Fruit fly (Drosophila melanogaster) whole organism, embryonic: ENCODE data around the gene CSN6.

Source experiments
- CG10147 ChIP-seq: fragments of 200-800 bp; sonication (Bioruptor generic); optimal IDR thresholded peaks from 2 replicates; lab custom pipeline; 2019; ENCODE audit warnings: missing biosample characterization, mild to moderate bottlenecking, missing genetic modification characterization, moderate library complexity
- CG11247 ChIP-seq: fragments of 200-800 bp; sonication (Bioruptor generic); IDR thresholded peaks from 2 replicates; pipeline ENCODE4 v1.3.6; 2022; ENCODE audit warnings: missing biosample characterization, missing genetic modification characterization
- CG13296 ChIP-seq: fragments of 200-800 bp; sonication (Bioruptor generic); optimal IDR thresholded peaks from 3 replicates; lab custom pipeline; 2018; ENCODE audit warnings: missing biosample characterization, mild to moderate bottlenecking, missing genetic modification characterization
- CG13424 ChIP-seq: fragments of 200-800 bp; sonication (Bioruptor generic); optimal IDR thresholded peaks from 2 replicates; lab custom pipeline; 2019; ENCODE audit warnings: missing biosample characterization, mild to moderate bottlenecking, missing genetic modification characterization, moderate library complexity
- CG1529 ChIP-seq: fragments of 200-800 bp; sonication (Bioruptor generic); optimal IDR thresholded peaks from 3 replicates; lab custom pipeline; 2018; ENCODE audit warnings: missing biosample characterization, missing genetic modification characterization
- CG15514 ChIP-seq: fragments of 200-800 bp; sonication (Bioruptor generic); optimal IDR thresholded peaks from 3 replicates; lab custom pipeline; 2017; ENCODE audit warnings: missing biosample characterization, missing genetic modification characterization, mild to moderate bottlenecking, moderate library complexity, missing genetic modification reagents
- CG17385 ChIP-seq: fragments of 200-800 bp; sonication (Bioruptor generic); optimal IDR thresholded peaks from 3 replicates; lab custom pipeline; 2018; ENCODE audit warnings: missing biosample characterization, mild to moderate bottlenecking, missing genetic modification characterization
- CG17829 ChIP-seq: fragments of 200-800 bp; optimal IDR thresholded peaks from 2 replicates; lab custom pipeline; 2019; ENCODE audit warnings: missing biosample characterization, mild to moderate bottlenecking, missing genetic modification characterization, moderate library complexity
- CG18262 ChIP-seq: fragments of 200-800 bp; optimal IDR thresholded peaks from 3 replicates; lab custom pipeline; 2019; ENCODE audit warnings: missing biosample characterization, mild to moderate bottlenecking, missing genetic modification characterization, moderate library complexity
- CG18764 ChIP-seq: fragments of 200-800 bp; sonication (Bioruptor generic); optimal IDR thresholded peaks from 3 replicates; lab custom pipeline; 2016; ENCODE audit warnings: missing biosample characterization, missing genetic modification characterization
- CG32772 ChIP-seq: fragments of 200-800 bp; sonication (Bioruptor generic); IDR thresholded peaks from 2 replicates; pipeline ENCODE4 v1.3.6; 2022; ENCODE audit warnings: missing biosample characterization, missing genetic modification characterization
- CG33557 ChIP-seq: fragments of 200-800 bp; sonication (Bioruptor generic); optimal IDR thresholded peaks from 2 replicates; lab custom pipeline; 2019; ENCODE audit warnings: missing biosample characterization, mild to moderate bottlenecking, missing genetic modification characterization, moderate library complexity
- CG4282 ChIP-seq: fragments of 200-800 bp; sonication (Bioruptor generic); optimal IDR thresholded peaks from 2 replicates; lab custom pipeline; 2016; ENCODE audit warnings: missing biosample characterization, missing genetic modification characterization
- CG8765 ChIP-seq: fragments of 200-800 bp; sonication (Bioruptor generic); IDR thresholded peaks from 2 replicates; pipeline ENCODE4 v1.3.6; 2022; ENCODE audit warnings: missing biosample characterization, missing genetic modification characterization
- CG9817 ChIP-seq: fragments of 200-800 bp; sonication (Bioruptor generic); optimal IDR thresholded peaks from 2 replicates; lab custom pipeline; 2018; ENCODE audit warnings: missing biosample characterization, mild to moderate bottlenecking, missing genetic modification characterization, moderate library complexity
- Dbx ChIP-seq: fragments of 200-800 bp; sonication (Bioruptor generic); IDR thresholded peaks from 3 replicates; pipeline ENCODE4 v1.3.6; 2022; ENCODE audit warnings: missing biosample characterization, missing genetic modification characterization
- Dref ChIP-seq: fragments of 200-800 bp; sonication (Bioruptor generic); IDR thresholded peaks from 2 replicates; pipeline ENCODE4 v1.3.6; 2022; ENCODE audit warnings: missing biosample characterization, missing genetic modification characterization
- Eip74EF ChIP-seq, 2 experiments: fragments of 200-800 bp in 1 of 2; fragments of >200 bp in 1 of 2; sonication (Bioruptor generic) in 1 of 2; optimal IDR thresholded peaks; 2 replicates each; lab custom pipeline; 2017 to 2019; ENCODE audit warnings: missing biosample characterization in 2 of 2, missing genetic modification characterization in 2 of 2, mild to moderate bottlenecking in 1 of 2, moderate library complexity in 1 of 2
- Gsc ChIP-seq: fragments of 200-800 bp; sonication (Bioruptor generic); IDR thresholded peaks from 2 replicates; pipeline ENCODE4 v1.3.6; 2022; ENCODE audit warnings: missing biosample characterization, missing genetic modification characterization
- H15 ChIP-seq: fragments of 200-800 bp; sonication (Bioruptor generic); IDR thresholded peaks from 3 replicates; pipeline ENCODE4 v1.3.6; 2022; ENCODE audit warnings: missing biosample characterization, missing genetic modification characterization
- Hr78 ChIP-seq, 2 experiments: fragments of 200-800 bp in 1 of 2; fragments of >200 bp in 1 of 2; sonication (Bioruptor generic) in 1 of 2; optimal IDR thresholded peaks; 2 replicates each; lab custom pipeline; 2017 to 2019; ENCODE audit warnings: missing biosample characterization in 2 of 2, missing genetic modification characterization in 2 of 2, mild to moderate bottlenecking in 1 of 2, moderate library complexity in 1 of 2
- Oaz ChIP-seq: fragments of 200-800 bp; sonication (Bioruptor generic); IDR thresholded peaks from 2 replicates; pipeline ENCODE4 v1.3.6; 2022; ENCODE audit warnings: missing biosample characterization, missing genetic modification characterization
- Ravus ChIP-seq: fragments of 200-800 bp; sonication (Bioruptor generic); IDR thresholded peaks from 2 replicates; pipeline ENCODE4 v1.3.6; 2022; ENCODE audit warnings: missing biosample characterization, missing genetic modification characterization
- Sox102F ChIP-seq: fragments of 200-800 bp; sonication (Bioruptor generic); optimal IDR thresholded peaks from 2 replicates; lab custom pipeline; 2018; ENCODE audit warnings: missing biosample characterization, mild to moderate bottlenecking, missing genetic modification characterization, moderate library complexity
- Spps ChIP-seq: fragments of 200-800 bp; sonication (Bioruptor generic); optimal IDR thresholded peaks from 2 replicates; lab custom pipeline; 2018; ENCODE audit warnings: missing biosample characterization, mild to moderate bottlenecking, missing genetic modification characterization
- ap ChIP-seq: fragments of 200-800 bp; sonication (Bioruptor generic); IDR thresholded peaks from 2 replicates; pipeline ENCODE4 v1.3.6; 2022; ENCODE audit warnings: missing biosample characterization, missing genetic modification characterization
- bowl ChIP-seq: fragments of 200-800 bp; sonication (Bioruptor generic); IDR thresholded peaks from 2 replicates; pipeline ENCODE4 v1.3.6; 2022; ENCODE audit warnings: missing biosample characterization, missing genetic modification characterization
- chif ChIP-seq, 2 experiments: fragments of 200-800 bp; sonication (Bioruptor generic); optimal IDR thresholded peaks; 3 replicates each; lab custom pipeline; 2016; ENCODE audit warnings: missing biosample characterization in 2 of 2, missing genetic modification characterization in 2 of 2
- chn ChIP-seq: fragments of 200-800 bp; sonication (Bioruptor generic); optimal IDR thresholded peaks from 2 replicates; lab custom pipeline; 2016; ENCODE audit warnings: missing biosample characterization, missing genetic modification characterization
- eyg ChIP-seq: fragments of 200-800 bp; sonication (Bioruptor generic); optimal IDR thresholded peaks from 3 replicates; lab custom pipeline; 2016; ENCODE audit warnings: missing biosample characterization, missing genetic modification characterization
- fd3F ChIP-seq: fragments of 200-800 bp; sonication (Bioruptor generic); optimal IDR thresholded peaks from 2 replicates; lab custom pipeline; 2018; ENCODE audit warnings: missing biosample characterization, mild to moderate bottlenecking, missing genetic modification characterization, moderate library complexity
- gsb-n ChIP-seq: fragments of 200-800 bp; sonication (Bioruptor generic); optimal IDR thresholded peaks from 3 replicates; lab custom pipeline; 2018; ENCODE audit warnings: missing biosample characterization, mild to moderate bottlenecking, missing genetic modification characterization
- h ChIP-seq: fragments of >200 bp; optimal IDR thresholded peaks from 2 replicates; lab custom pipeline; 2017
- hb ChIP-seq: fragments of 200-800 bp; sonication (Bioruptor generic); IDR thresholded peaks from 3 replicates; pipeline ENCODE4 v1.3.6; 2022; ENCODE audit warnings: missing biosample characterization, missing genetic modification characterization; ENCODE audit not compliant: partially characterized antibody
- hkb ChIP-seq, 2 experiments: fragments of 200-800 bp in 1 of 2; fragments of >200 bp in 1 of 2; sonication (Bioruptor generic) in 1 of 2; IDR thresholded peaks in 1 of 2; optimal IDR thresholded peaks in 1 of 2; 2 replicates each; pipeline versions ENCODE4 v1.3.6 to Lab custom; 2017 to 2022; ENCODE audit warnings: missing biosample characterization in 1 of 2, missing genetic modification characterization in 1 of 2
- ken ChIP-seq: fragments of 200-800 bp; sonication (Bioruptor generic); IDR thresholded peaks from 3 replicates; pipeline ENCODE4 v1.3.6; 2022; ENCODE audit warnings: missing biosample characterization, missing genetic modification characterization
- knrl ChIP-seq: fragments of 200-800 bp; sonication (Bioruptor generic); IDR thresholded peaks from 3 replicates; pipeline ENCODE4 v1.3.6; 2022; ENCODE audit warnings: missing biosample characterization, missing genetic modification characterization; ENCODE audit not compliant: partially characterized antibody
- lbe ChIP-seq: fragments of 200-800 bp; sonication (Bioruptor generic); optimal IDR thresholded peaks from 2 replicates; lab custom pipeline; 2016; ENCODE audit warnings: missing biosample characterization, mild to moderate bottlenecking, missing genetic modification characterization
- nom ChIP-seq: fragments of 200-800 bp; sonication (Bioruptor generic); optimal IDR thresholded peaks from 2 replicates; lab custom pipeline; 2017; ENCODE audit warnings: missing biosample characterization, missing genetic modification characterization, mild to moderate bottlenecking, moderate library complexity, missing genetic modification reagents
- peb ChIP-seq: fragments of 200-800 bp; sonication (Bioruptor generic); IDR thresholded peaks from 2 replicates; pipeline ENCODE4 v1.3.6; 2022; ENCODE audit warnings: missing biosample characterization, missing genetic modification characterization
- pho ChIP-seq: fragments of 200-800 bp; sonication (Bioruptor generic); optimal IDR thresholded peaks from 2 replicates; lab custom pipeline; 2016; ENCODE audit warnings: missing biosample characterization, missing genetic modification characterization
- pros ChIP-seq: fragments of 200-800 bp; sonication (Bioruptor generic); optimal IDR thresholded peaks from 3 replicates; lab custom pipeline; 2019; ENCODE audit warnings: missing biosample characterization, mild to moderate bottlenecking, missing genetic modification characterization, moderate library complexity
- sisA ChIP-seq: fragments of 200-800 bp; sonication (Bioruptor generic); IDR thresholded peaks from 2 replicates; pipeline ENCODE4 v1.3.6; 2022; ENCODE audit warnings: missing biosample characterization, missing genetic modification characterization
- slou ChIP-seq: fragments of 200-800 bp; sonication (Bioruptor generic); optimal IDR thresholded peaks from 3 replicates; lab custom pipeline; 2016; ENCODE audit warnings: missing biosample characterization, missing genetic modification characterization
- slp2 ChIP-seq: fragments of 200-800 bp; sonication (Bioruptor generic); optimal IDR thresholded peaks from 2 replicates; lab custom pipeline; 2016; ENCODE audit warnings: missing biosample characterization, missing genetic modification characterization
- tin ChIP-seq: fragments of 200-800 bp; sonication (Bioruptor generic); optimal IDR thresholded peaks from 3 replicates; lab custom pipeline; 2016; ENCODE audit warnings: missing biosample characterization, missing genetic modification characterization
- tio ChIP-seq: fragments of 200-800 bp; sonication (Bioruptor generic); optimal IDR thresholded peaks from 2 replicates; lab custom pipeline; 2017; ENCODE audit warnings: missing biosample characterization, missing genetic modification characterization, inconsistent platforms
- tll ChIP-seq, 2 experiments: fragments of 200-800 bp in 1 of 2; fragments of >200 bp in 1 of 2; sonication (Bioruptor generic) in 1 of 2; optimal IDR thresholded peaks; 2 replicates each; lab custom pipeline; 2017 to 2019; ENCODE audit warnings: missing biosample characterization in 2 of 2, missing genetic modification characterization in 2 of 2, mild to moderate bottlenecking in 1 of 2, moderate library complexity in 1 of 2
- zfh1 ChIP-seq: fragments of 200-800 bp; sonication (Bioruptor generic); IDR thresholded peaks from 3 replicates; pipeline ENCODE4 v1.3.6; 2022; ENCODE audit warnings: missing biosample characterization, missing genetic modification characterization

Gene CSN6

dm6 chr3R:22625514-22626333 is 45.2 kb downstream of the CSN6 start (continued):
- no peak for TF ChIP-seq CG8765 (GFP tag; lab: Robert Waterston, UW)
- no peak for TF ChIP-seq lbe
- TF ChIP-seq H15 (GFP tag; lab: Robert Waterston, UW) = no peak
- no peak for TF ChIP-seq Dbx (GFP tag; lab: Robert Waterston, UW)
- TF ChIP-seq ken = no peak
- TF ChIP-seq chn (GFP tag; lab: Kevin White, UChicago) = no peak
- 0 out of 3 replicates have a peak, but pooled peaks have one; percentile 3 for TF ChIP-seq zfh1 (GFP tag; lab: Robert Waterston, UW)
- TF ChIP-seq Hr78 (GFP tag; optimal IDR thresholded peaks at IDR 0.05; lab: Kevin White, UChicago) = peak in 1 of 2 experiments; percentile 11
- TF ChIP-seq tin (GFP tag; lab: Kevin White, UChicago) = peak; percentile 40
- TF ChIP-seq knrl (GFP tag; lab: Robert Waterston, UW) = no peak
- no peak for TF ChIP-seq eyg (GFP tag; lab: Kevin White, UChicago)
- TF ChIP-seq sisA (GFP tag; lab: Robert Waterston, UW) = 0 out of 2 replicates have a peak, but pooled peaks have one; percentile 10
- TF ChIP-seq CG18764 (GFP tag; lab: Kevin White, UChicago) = peak; percentile 6
- TF ChIP-seq CG13296 (GFP tag; lab: Kevin White, UChicago) = no peak
- TF ChIP-seq Ravus = no peak
- TF ChIP-seq CG15514 (GFP tag; lab: Kevin White, UChicago) = no peak
- TF ChIP-seq CG13424 = peak; percentile 46
- TF ChIP-seq Sox102F (GFP tag; lab: Kevin White, UChicago) = peak; percentile 60
- TF ChIP-seq CG18262 (tag; lab: Kevin White, UChicago) = peak; percentile 80
- TF ChIP-seq nom (GFP tag; lab: Kevin White, UChicago) = no peak
- TF ChIP-seq hb (GFP tag; lab: Robert Waterston, UW) = no peak
- TF ChIP-seq CG33557 (GFP tag; lab: Kevin White, UChicago) = peak; percentile 8
- TF ChIP-seq Gsc = no peak
- no peak for TF ChIP-seq chif (GFP tag; optimal IDR thresholded peaks at IDR 0.05; lab: Kevin White, UChicago)
- no peak for TF ChIP-seq h (lab: Kevin White, UChicago)
- TF ChIP-seq Dref (GFP tag; lab: Robert Waterston, UW) = no peak
- no peak for TF ChIP-seq pho (GFP tag; lab: Kevin White, UChicago)
- TF ChIP-seq CG17829 (tag; lab: Kevin White, UChicago) = peak; percentile 25
- no peak for TF ChIP-seq hkb (optimal IDR thresholded peaks at IDR 0.05; lab: Kevin White, UChicago)
- TF ChIP-seq hkb (GFP tag; IDR thresholded peaks at IDR 0.05; lab: Robert Waterston, UW) = no peak
- TF ChIP-seq slou (GFP tag; lab: Kevin White, UChicago) = no peak
- no peak for TF ChIP-seq bowl (GFP tag; lab: Robert Waterston, UW)
- no peak for TF ChIP-seq CG11247 (GFP tag; lab: Robert Waterston, UW)
- peak; percentile 22 for TF ChIP-seq CG17385 (GFP tag; lab: Kevin White, UChicago)
- TF ChIP-seq CG10147 = no peak
- no peak for TF ChIP-seq Oaz (GFP tag; lab: Robert Waterston, UW)
- TF ChIP-seq CG4282 = no peak
- no peak for TF ChIP-seq ap (GFP tag; lab: Robert Waterston, UW)
- peak in 1 of 2 experiments; percentile 7 for TF ChIP-seq Eip74EF (GFP tag; optimal IDR thresholded peaks at IDR 0.05; lab: Kevin White, UChicago)
- no peak for TF ChIP-seq CG32772 (GFP tag; lab: Robert Waterston, UW)
- no peak for TF ChIP-seq fd3F (GFP tag; lab: Kevin White, UChicago)
- peak; percentile 56 for TF ChIP-seq tio (GFP tag; lab: Kevin White, UChicago)
- TF ChIP-seq tll (GFP tag; optimal IDR thresholded peaks at IDR 0.05; lab: Kevin White, UChicago) = no peak
- TF ChIP-seq CG1529 = peak; percentile 40
- peak; percentile 5 for TF ChIP-seq gsb-n (tag; lab: Kevin White, UChicago)
- peak; percentile 12 for TF ChIP-seq Spps (tag; lab: Kevin White, UChicago)
- TF ChIP-seq peb = no peak
- no peak for TF ChIP-seq slp2 (GFP tag; lab: Kevin White, UChicago)
- TF ChIP-seq pros (GFP tag; lab: Kevin White, UChicago) = no peak
- TF ChIP-seq CG9817 (tag; lab: Kevin White, UChicago) = no peak
